Worm (Caenorhabditis elegans) whole organism, midembryonic: ENCODE measurements around the gene str-48.

ENCODE experiments used
- T22C8.4 ChIP-seq: fragments of 200-800 bp; sonication (Bioruptor generic); IDR thresholded peaks from 2 replicates; pipeline ENCODE4 v1.3.6; 2022; ENCODE audit warnings: missing genetic modification characterization, missing compliant biosample characterization
- cog-1 ChIP-seq: sonication (generic microtip); optimal IDR thresholded peaks from 2 replicates; lab custom pipeline; 2016; ENCODE audit warnings: missing genetic modification characterization, missing compliant biosample characterization
- flt-1 ChIP-seq: fragments of 200-800 bp; sonication (Bioruptor generic); IDR thresholded peaks from 2 replicates; pipeline ENCODE4 v1.3.6; 2022; ENCODE audit warnings: missing genetic modification characterization, missing compliant biosample characterization
- klf-2 ChIP-seq: fragments of 200-800 bp; sonication (Bioruptor generic); conservative IDR thresholded peaks from 2 replicates; pipeline ENCODE4 v1.3.6; 2022; ENCODE audit warnings: missing genetic modification reagents, missing genetic modification characterization, missing compliant biosample characterization
- med-1 ChIP-seq: sonication (generic microtip); optimal IDR thresholded peaks from 2 replicates; lab custom pipeline; 2017; ENCODE audit warnings: missing genetic modification characterization, mild to moderate bottlenecking, missing compliant biosample characterization, antibody characterized with exemption, missing genetic modification reagents; ENCODE audit not compliant: insufficient read depth
- ref-1 ChIP-seq: fragments of 200-800 bp; sonication (Bioruptor generic); conservative IDR thresholded peaks from 2 replicates; pipeline ENCODE4 v1.3.6; 2022; ENCODE audit warnings: missing genetic modification reagents, missing genetic modification characterization, missing compliant biosample characterization
- tab-1 ChIP-seq: fragments of 200-800 bp; sonication (Bioruptor generic); IDR thresholded peaks from 2 replicates; pipeline ENCODE4 v1.3.6; 2022; ENCODE audit warnings: missing genetic modification characterization, missing compliant biosample characterization
- ztf-23 ChIP-seq: fragments of 200-800 bp; sonication (Bioruptor generic); IDR thresholded peaks from 2 replicates; pipeline ENCODE4 v1.3.6; 2022; ENCODE audit warnings: missing genetic modification reagents, missing genetic modification characterization, missing compliant biosample characterization
- ztf-29 ChIP-seq: fragments of 200-800 bp; sonication (Bioruptor generic); IDR thresholded peaks from 2 replicates; pipeline ENCODE4 v1.3.6; 2022; ENCODE audit warnings: missing genetic modification reagents, missing genetic modification characterization, missing compliant biosample characterization

Gene str-48

DNA sequence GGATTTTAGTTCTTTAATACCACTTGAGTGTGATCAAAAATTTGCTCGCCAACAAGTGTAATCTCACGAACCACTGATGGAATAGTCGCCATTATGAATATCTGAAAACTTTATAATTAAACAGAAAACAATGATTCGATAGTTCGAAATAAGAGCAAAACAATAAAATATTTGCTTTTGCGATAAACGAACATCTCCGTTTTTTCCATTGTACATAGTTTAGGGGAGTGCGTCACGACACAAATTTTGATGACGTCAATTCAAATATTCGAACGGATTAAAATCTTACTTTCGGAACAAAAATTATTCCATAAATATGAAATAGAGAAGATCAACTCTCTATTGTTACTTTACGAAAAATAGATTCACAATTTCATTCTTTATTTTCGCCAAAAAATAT is 12.2 kb downstream of the str-48 start, which contains the start of gene mutd-1:
TSS of gene mutd-1 (minus strand) at position 101 of the 400 bp plus-strand sequence.
- no peak for TF ChIP-seq flt-1 (GFP tag; lab: Robert Waterston, UW)
- TF ChIP-seq T22C8.4 (GFP tag; lab: Robert Waterston, UW), result no peak
- TF ChIP-seq cog-1 (tag; lab: Kevin White, UChicago), result no peak

DNA sequence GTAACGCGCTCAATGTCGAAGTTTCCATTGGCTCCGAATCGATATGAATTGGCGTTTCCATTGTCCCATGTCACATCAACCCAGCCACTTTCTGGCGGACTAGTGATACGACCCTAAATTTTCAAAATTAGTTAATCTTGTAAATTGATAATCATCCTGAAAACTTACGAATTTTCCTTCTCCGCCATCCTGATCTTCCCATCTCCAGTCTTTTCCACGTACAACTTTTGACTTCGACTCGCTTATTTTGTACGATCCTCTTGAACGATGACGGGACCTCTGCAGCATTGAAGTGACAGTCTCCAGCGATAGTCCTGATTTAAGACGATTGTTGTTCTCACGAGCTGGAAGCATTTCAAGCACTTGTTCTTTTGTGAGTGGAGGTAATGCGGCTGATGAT is 17.3 kb downstream of the str-48 start:
- TF ChIP-seq ref-1 (GFP tag; lab: Robert Waterston, UW) (no peak), klf-2 (GFP tag; lab: Robert Waterston, UW) (no peak), flt-1 (GFP tag; lab: Robert Waterston, UW) (no peak)

DNA sequence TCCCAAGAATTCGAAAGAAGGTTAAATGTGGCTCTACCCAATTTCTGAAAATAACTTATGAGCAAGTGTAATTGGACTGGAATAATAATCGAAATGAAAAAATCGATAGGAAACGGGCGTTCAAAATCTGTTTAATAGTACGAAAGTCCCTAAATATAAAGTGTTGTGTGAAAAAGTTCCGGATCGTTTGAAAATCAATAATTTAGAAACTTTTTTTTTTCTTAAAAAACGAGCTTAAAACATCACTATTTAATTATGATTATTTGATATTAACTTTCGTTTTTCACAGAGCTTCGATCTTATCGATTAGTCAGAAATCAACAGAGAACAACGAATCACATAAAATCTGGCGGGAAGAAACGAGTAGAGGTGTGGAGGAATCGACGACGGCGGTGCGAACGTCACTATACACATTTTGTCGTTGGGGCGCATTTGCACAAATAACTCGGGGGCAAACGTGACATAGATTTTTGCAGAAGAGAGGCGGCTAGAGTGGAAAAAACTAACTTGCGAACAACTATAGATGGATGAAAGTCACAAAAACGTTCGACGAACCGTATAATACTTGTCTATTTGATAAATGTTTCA is 23.0 kb downstream of the str-48 start, which contains the start of gene hecd-1:
TSS of gene hecd-1 (minus strand) at position 51 of the 588 bp plus-strand sequence.
- TF ChIP-seq flt-1 (GFP tag; lab: Robert Waterston, UW), result no peak
- TF ChIP-seq T22C8.4 (GFP tag; lab: Robert Waterston, UW), result no peak
- TF ChIP-seq med-1 (GFP tag; lab: Kevin White, UChicago), result no peak
- no peak for TF ChIP-seq ztf-23 (GFP tag; lab: Robert Waterston, UW)
- no peak for TF ChIP-seq cog-1 (tag; lab: Kevin White, UChicago)
- no peak for TF ChIP-seq tab-1 (GFP tag; lab: Robert Waterston, UW)
- TF ChIP-seq klf-2 (GFP tag; lab: Robert Waterston, UW), result no peak
- no peak for TF ChIP-seq ztf-29 (GFP tag; lab: Robert Waterston, UW)

DNA sequence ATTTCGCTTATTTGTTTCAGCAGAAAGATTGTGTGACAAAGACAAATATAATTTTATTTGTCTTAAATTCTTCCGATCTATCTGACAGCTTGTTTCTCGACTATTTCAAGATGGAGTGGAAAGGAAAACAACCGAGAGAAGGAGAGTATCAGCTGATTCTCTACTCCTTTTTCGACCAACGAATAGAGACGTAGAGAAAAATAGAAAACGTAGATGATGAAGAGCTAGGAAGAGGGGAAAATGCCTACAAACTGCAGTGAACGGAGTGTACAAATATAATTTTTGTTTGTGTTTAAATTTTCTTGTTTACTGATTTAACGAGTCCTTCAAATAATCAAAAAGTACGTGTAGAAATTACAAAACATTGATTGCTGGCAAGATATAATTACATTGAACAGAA is 25.9 kb downstream of the str-48 start:
- TF ChIP-seq ref-1 (GFP tag; lab: Robert Waterston, UW), result no peak
- no peak for TF ChIP-seq klf-2 (GFP tag; lab: Robert Waterston, UW)
- no peak for TF ChIP-seq T22C8.4 (GFP tag; lab: Robert Waterston, UW)
- no peak for TF ChIP-seq flt-1 (GFP tag; lab: Robert Waterston, UW)
- TF ChIP-seq ztf-23 (GFP tag; lab: Robert Waterston, UW), result no peak
- TF ChIP-seq ztf-29 (GFP tag; lab: Robert Waterston, UW), result no peak
- no peak for TF ChIP-seq tab-1 (GFP tag; lab: Robert Waterston, UW)
- TF ChIP-seq cog-1 (tag; lab: Kevin White, UChicago), result no peak
- TF ChIP-seq med-1 (GFP tag; lab: Kevin White, UChicago), result no peak

DNA sequence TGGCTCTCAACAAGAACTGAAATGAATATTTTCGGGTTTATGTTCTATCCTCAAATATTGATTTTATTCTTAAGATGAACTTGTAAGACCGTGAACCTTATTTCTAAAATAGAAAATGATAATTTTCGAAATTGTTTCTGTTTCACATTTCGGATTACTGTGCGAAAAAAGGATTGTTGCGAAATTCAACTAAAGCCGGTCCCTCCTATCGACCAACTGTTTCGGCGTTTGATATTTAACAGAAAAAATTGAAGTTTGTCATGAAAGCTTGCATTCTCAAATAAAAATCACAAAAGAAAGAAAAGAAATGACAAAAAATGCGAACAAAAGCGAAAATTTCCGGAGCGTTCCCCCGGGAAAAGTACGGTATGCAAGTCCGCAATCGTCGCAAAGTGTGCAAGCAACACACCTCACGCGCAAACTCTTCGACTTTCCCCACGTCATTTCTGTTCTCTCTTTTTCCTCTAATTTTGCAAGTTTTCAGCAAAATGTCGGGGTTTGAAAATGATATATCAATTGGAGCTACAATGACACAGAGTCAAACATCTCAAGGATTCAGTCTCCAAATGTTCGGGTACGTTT is 27.3 kb downstream of the str-48 start, which contains the start of gene C34D4.4:
TSS of gene C34D4.4 (plus strand) at position 342 of the 582 bp plus-strand sequence.
- no peak for TF ChIP-seq klf-2 (GFP tag; lab: Robert Waterston, UW)
- TF ChIP-seq flt-1 (GFP tag; lab: Robert Waterston, UW), result no peak
- TF ChIP-seq cog-1 (tag; lab: Kevin White, UChicago), result no peak
- no peak for TF ChIP-seq ztf-23 (GFP tag; lab: Robert Waterston, UW)
- no peak for TF ChIP-seq tab-1 (GFP tag; lab: Robert Waterston, UW)
- TF ChIP-seq med-1 (GFP tag; lab: Kevin White, UChicago), result no peak
- no peak for TF ChIP-seq ref-1 (GFP tag; lab: Robert Waterston, UW)
- no peak for TF ChIP-seq T22C8.4 (GFP tag; lab: Robert Waterston, UW)
- no peak for TF ChIP-seq ztf-29 (GFP tag; lab: Robert Waterston, UW)

DNA sequence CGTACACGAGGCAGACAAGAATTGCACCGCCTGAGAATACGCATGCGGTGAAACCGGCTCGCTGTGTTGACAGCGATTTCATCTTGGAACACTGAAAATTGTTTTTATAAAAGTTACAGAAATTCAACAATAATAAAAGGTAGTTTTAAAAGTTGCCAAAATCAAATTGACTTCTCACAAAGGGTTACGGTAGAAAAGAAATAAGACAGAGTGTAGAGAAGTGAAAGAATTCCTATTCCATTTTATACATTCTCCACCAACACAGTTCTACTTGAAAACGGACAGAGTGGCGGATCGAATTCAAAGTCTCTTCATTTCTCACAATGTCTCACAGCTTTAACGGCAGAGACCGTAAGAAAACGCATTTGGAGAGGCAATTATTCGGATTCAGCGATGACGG is 30.6 kb downstream of the str-48 start, which contains the start of gene col-113:
TSS of gene col-113 (minus strand) at position 101 of the 400 bp plus-strand sequence.
- TF ChIP-seq ztf-29 (GFP tag; lab: Robert Waterston, UW), result no peak
- no peak for TF ChIP-seq T22C8.4 (GFP tag; lab: Robert Waterston, UW)
- TF ChIP-seq ztf-23 (GFP tag; lab: Robert Waterston, UW), result no peak
- TF ChIP-seq cog-1 (tag; lab: Kevin White, UChicago), result no peak
- TF ChIP-seq tab-1 (GFP tag; lab: Robert Waterston, UW), result no peak
- TF ChIP-seq flt-1 (GFP tag; lab: Robert Waterston, UW), result no peak
- no peak for TF ChIP-seq med-1 (GFP tag; lab: Kevin White, UChicago)
- TF ChIP-seq ref-1 (GFP tag; lab: Robert Waterston, UW), result no peak
- TF ChIP-seq klf-2 (GFP tag; lab: Robert Waterston, UW), result no peak

DNA sequence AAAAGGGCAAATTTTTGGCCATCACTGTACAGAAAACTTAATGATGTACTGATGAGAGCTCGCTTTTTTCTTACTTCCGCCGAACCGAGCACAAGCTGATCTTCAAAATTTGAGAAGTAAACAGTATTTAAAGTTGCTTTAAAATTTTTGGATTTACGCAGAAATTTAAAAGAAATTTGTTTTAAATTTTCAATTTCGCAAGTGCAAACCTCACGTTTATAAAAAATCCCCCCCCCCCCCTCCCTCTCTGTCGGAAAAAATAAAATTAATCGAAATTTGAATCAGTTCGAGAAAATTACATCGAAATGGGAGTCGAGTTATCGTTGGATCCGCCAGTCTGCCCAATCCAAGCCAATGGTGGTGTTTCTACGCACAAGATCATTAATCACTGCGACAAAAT is 31.6 kb downstream of the str-48 start, which contains the start of gene C34D4.3:
TSS of gene C34D4.3 (plus strand) at position 301 of the 400 bp plus-strand sequence.
- TF ChIP-seq ztf-23 (GFP tag; lab: Robert Waterston, UW) (no peak), ztf-29 (GFP tag; lab: Robert Waterston, UW) (no peak), med-1 (GFP tag; lab: Kevin White, UChicago) (no peak), ref-1 (GFP tag; lab: Robert Waterston, UW) (no peak), klf-2 (GFP tag; lab: Robert Waterston, UW) (no peak), tab-1 (GFP tag; lab: Robert Waterston, UW) (no peak), flt-1 (GFP tag; lab: Robert Waterston, UW) (no peak), T22C8.4 (GFP tag; lab: Robert Waterston, UW) (no peak), cog-1 (tag; lab: Kevin White, UChicago) (no peak)

DNA sequence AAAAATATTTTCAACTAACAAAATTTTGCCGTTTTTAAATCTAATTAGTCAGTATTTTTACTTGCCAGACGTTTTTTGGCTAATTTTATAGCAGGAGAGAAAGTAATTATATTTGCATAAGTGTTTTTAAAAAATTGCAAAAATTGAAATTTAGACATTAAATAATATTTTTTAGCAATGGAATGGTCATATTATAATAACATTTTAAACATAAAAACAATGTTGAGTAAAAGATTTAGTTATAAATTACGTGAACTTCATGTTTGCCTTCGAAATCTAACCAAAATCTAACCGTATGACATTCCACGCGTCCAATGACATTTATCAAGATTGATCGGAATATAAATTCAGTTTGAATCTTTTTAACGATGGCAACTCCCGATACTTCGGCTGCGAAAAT is 32.6 kb downstream of the str-48 start, which contains the start of gene C34D4.2:
TSS of gene C34D4.2 (plus strand) at position 301 of the 400 bp plus-strand sequence.
- TF ChIP-seq ref-1 (GFP tag; lab: Robert Waterston, UW) (no peak), med-1 (GFP tag; lab: Kevin White, UChicago) (no peak), tab-1 (GFP tag; lab: Robert Waterston, UW) (no peak), flt-1 (GFP tag; lab: Robert Waterston, UW) (no peak)

DNA sequence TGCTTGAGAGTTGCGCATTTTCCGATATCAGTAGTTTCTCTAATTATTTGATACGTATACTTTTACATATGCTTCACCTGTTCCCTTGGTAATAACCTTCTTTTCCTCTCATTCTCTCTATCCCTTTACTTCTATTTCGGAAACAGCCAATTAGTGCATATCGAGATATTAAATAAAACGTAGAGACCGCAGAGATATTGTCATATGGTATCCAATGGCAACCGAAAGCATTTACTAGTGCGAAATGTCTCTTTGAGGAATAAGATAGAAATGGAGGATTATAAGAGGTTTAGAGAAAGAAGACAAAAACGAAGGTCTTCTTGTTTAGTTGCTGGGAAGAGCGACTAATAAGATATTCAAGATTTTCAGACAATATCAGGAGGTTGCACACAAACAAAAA is 34.6 kb downstream of the str-48 start, which contains the start of gene maph-9:
TSS of gene maph-9 (plus strand) at position 273 of the 400 bp plus-strand sequence.
- TF ChIP-seq cog-1 (tag; lab: Kevin White, UChicago) (no peak), tab-1 (GFP tag; lab: Robert Waterston, UW) (no peak), med-1 (GFP tag; lab: Kevin White, UChicago) (no peak), T22C8.4 (GFP tag; lab: Robert Waterston, UW) (no peak), flt-1 (GFP tag; lab: Robert Waterston, UW) (no peak), ref-1 (GFP tag; lab: Robert Waterston, UW) (no peak), klf-2 (GFP tag; lab: Robert Waterston, UW) (no peak), ztf-29 (GFP tag; lab: Robert Waterston, UW) (no peak), ztf-23 (GFP tag; lab: Robert Waterston, UW) (no peak)
